Fruit fly (Drosophila melanogaster) S2 (cell line): ENCODE data around the gene Vajk1.

Source experiments
- CG8478 ChIP-seq: fragments of >200 bp; optimal IDR thresholded peaks from 2 replicates; lab custom pipeline; 2018
- CTCF ChIP-seq, 2 experiments: fragments of >200 bp; optimal IDR thresholded peaks; 2 replicates each; lab custom pipeline; 2018

DNA sequence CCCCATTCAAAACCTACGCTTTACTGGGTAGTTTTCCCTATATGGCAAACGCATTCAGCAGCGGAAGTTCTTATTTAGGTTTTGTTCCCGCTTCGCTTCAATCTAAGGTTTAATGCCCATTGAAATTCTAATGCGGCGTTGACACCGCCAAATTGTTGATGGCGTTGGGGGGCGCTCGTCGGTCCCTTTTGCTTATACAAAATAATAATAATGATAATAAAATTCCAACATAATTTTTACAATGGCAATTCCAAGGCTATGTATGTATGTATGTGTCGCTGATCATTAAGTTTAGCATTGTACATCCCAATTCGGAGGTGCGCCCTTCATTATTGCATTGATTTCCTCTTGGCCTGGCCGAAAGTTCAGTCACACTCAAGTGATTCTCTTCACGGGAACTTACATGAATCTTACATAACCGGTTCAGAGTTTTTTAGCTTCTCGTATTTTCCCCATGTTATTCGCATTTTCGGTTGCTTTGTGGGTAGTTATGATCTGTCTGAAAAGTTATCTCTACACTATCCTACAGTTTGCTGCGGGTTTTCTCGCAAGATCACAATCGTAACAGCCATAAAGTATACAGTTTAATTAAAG, 39.2 kb downstream of the Vajk1 start:
- TF ChIP-seq CG8478 (lab: Kevin White, UChicago), result no peak
- no peak for TF ChIP-seq CTCF (optimal IDR thresholded peaks at IDR 0.05; lab: Kevin White, UChicago)
